Fruit fly (Drosophila melanogaster) whole organism, embryonic: ENCODE data around the gene CG12116.

Experiments used
- Aef1 ChIP-seq: fragments of 200-800 bp; sonication (Bioruptor generic); IDR thresholded peaks from 3 replicates; pipeline ENCODE4 v1.3.6; 2022; ENCODE audit warnings: missing biosample characterization, missing genetic modification characterization
- Atf-2 ChIP-seq: fragments of 200-800 bp; sonication (Bioruptor generic); optimal IDR thresholded peaks from 2 replicates; lab custom pipeline; 2016; ENCODE audit warnings: missing biosample characterization, missing genetic modification characterization
- C15 ChIP-seq: fragments of 200-800 bp; sonication (Bioruptor generic); IDR thresholded peaks from 3 replicates; pipeline ENCODE4 v1.3.6; 2022; ENCODE audit warnings: missing biosample characterization, missing genetic modification characterization
- CG10267 ChIP-seq: fragments of 200-800 bp; sonication (Bioruptor generic); optimal IDR thresholded peaks from 2 replicates; lab custom pipeline; 2018; ENCODE audit warnings: missing biosample characterization, mild to moderate bottlenecking, missing genetic modification characterization, moderate library complexity
- CG10462 ChIP-seq: fragments of 200-800 bp; sonication (Bioruptor generic); optimal IDR thresholded peaks from 2 replicates; lab custom pipeline; 2016; ENCODE audit warnings: missing biosample characterization, missing genetic modification characterization
- CG11093 ChIP-seq: fragments of 200-800 bp; sonication (Bioruptor generic); IDR thresholded peaks from 3 replicates; pipeline ENCODE4 v1.3.6; 2022; ENCODE audit warnings: missing biosample characterization, missing genetic modification characterization
- CG12071 ChIP-seq: fragments of 200-800 bp; sonication (Bioruptor generic); optimal IDR thresholded peaks from 3 replicates; lab custom pipeline; 2018; ENCODE audit warnings: missing biosample characterization, mild to moderate bottlenecking, missing genetic modification characterization
- CG12219 ChIP-seq: fragments of 200-800 bp; sonication (Bioruptor generic); optimal IDR thresholded peaks from 3 replicates; lab custom pipeline; 2018; ENCODE audit warnings: missing biosample characterization, mild to moderate bottlenecking, missing genetic modification characterization
- CG13123 ChIP-seq: fragments of 200-800 bp; sonication (Bioruptor generic); optimal IDR thresholded peaks from 2 replicates; lab custom pipeline; 2016; ENCODE audit warnings: missing biosample characterization, missing genetic modification characterization
- CG13287 ChIP-seq: fragments of 200-800 bp; sonication (Bioruptor generic); IDR thresholded peaks from 2 replicates; pipeline ENCODE4 v1.3.6; 2022; ENCODE audit warnings: missing biosample characterization, missing genetic modification characterization; ENCODE audit not compliant: partially characterized antibody
- CG14860 ChIP-seq: fragments of 200-800 bp; sonication (Bioruptor generic); IDR thresholded peaks from 3 replicates; pipeline ENCODE4 v1.3.6; 2022; ENCODE audit warnings: missing biosample characterization, missing genetic modification characterization; ENCODE audit not compliant: partially characterized antibody
- CG2199 ChIP-seq: fragments of 200-800 bp; sonication (Bioruptor generic); IDR thresholded peaks from 3 replicates; pipeline ENCODE4 v1.3.6; 2022; ENCODE audit warnings: missing biosample characterization, missing genetic modification characterization
- CG31441 ChIP-seq: fragments of 200-800 bp; sonication (Bioruptor generic); IDR thresholded peaks from 2 replicates; pipeline ENCODE4 v1.3.6; 2022; ENCODE audit warnings: missing biosample characterization, missing genetic modification characterization
- CG33557 ChIP-seq: fragments of 200-800 bp; sonication (Bioruptor generic); optimal IDR thresholded peaks from 2 replicates; lab custom pipeline; 2019; ENCODE audit warnings: missing biosample characterization, mild to moderate bottlenecking, missing genetic modification characterization, moderate library complexity
- CG3838 ChIP-seq: fragments of 200-800 bp; sonication (Bioruptor generic); optimal IDR thresholded peaks from 3 replicates; lab custom pipeline; 2016; ENCODE audit warnings: missing biosample characterization, missing genetic modification characterization
- CG6689 ChIP-seq: fragments of 200-800 bp; sonication (Bioruptor generic); IDR thresholded peaks from 2 replicates; pipeline ENCODE4 v1.3.6; 2022; ENCODE audit warnings: missing biosample characterization, missing genetic modification characterization
- CG6813 ChIP-seq: fragments of 200-800 bp; sonication (Bioruptor generic); optimal IDR thresholded peaks from 2 replicates; lab custom pipeline; 2017; ENCODE audit warnings: missing biosample characterization, missing genetic modification characterization, mild to moderate bottlenecking, moderate library complexity, missing genetic modification reagents
- CG7271 ChIP-seq: fragments of 200-800 bp; sonication (Bioruptor generic); optimal IDR thresholded peaks from 2 replicates; lab custom pipeline; 2018; ENCODE audit warnings: missing biosample characterization, mild to moderate bottlenecking, missing genetic modification characterization, moderate library complexity
- CG7786 ChIP-seq: fragments of 200-800 bp; sonication (Bioruptor generic); optimal IDR thresholded peaks from 2 replicates; lab custom pipeline; 2016; ENCODE audit warnings: missing biosample characterization, missing genetic modification characterization
- CG7987 ChIP-seq: fragments of 200-800 bp; sonication (Bioruptor generic); optimal IDR thresholded peaks from 2 replicates; lab custom pipeline; 2018; ENCODE audit warnings: missing biosample characterization, mild to moderate bottlenecking, missing genetic modification characterization, moderate library complexity
- CG8290 ChIP-seq, 3 experiments: fragments of 200-800 bp; sonication (Bioruptor generic); optimal IDR thresholded peaks; 2 replicates each; lab custom pipeline; 2016 to 2019; ENCODE audit warnings: missing biosample characterization in 3 of 3, missing genetic modification characterization in 3 of 3, mild to moderate bottlenecking in 2 of 3, moderate library complexity in 1 of 3
- Dbx ChIP-seq: fragments of 200-800 bp; sonication (Bioruptor generic); IDR thresholded peaks from 3 replicates; pipeline ENCODE4 v1.3.6; 2022; ENCODE audit warnings: missing biosample characterization, missing genetic modification characterization
- Elba2 ChIP-seq: fragments of 200-800 bp; sonication (Bioruptor generic); optimal IDR thresholded peaks from 3 replicates; lab custom pipeline; 2016; ENCODE audit warnings: missing biosample characterization, missing genetic modification characterization
- Fer3 ChIP-seq: fragments of 200-800 bp; sonication (Bioruptor generic); optimal IDR thresholded peaks from 2 replicates; lab custom pipeline; 2018; ENCODE audit warnings: missing biosample characterization, mild to moderate bottlenecking, missing genetic modification characterization, moderate library complexity
- GATAe ChIP-seq: fragments of 200-800 bp; sonication (Bioruptor generic); conservative IDR thresholded peaks from 2 replicates; pipeline ENCODE4 v1.3.6; 2022; ENCODE audit warnings: missing biosample characterization, missing genetic modification characterization
- Gug ChIP-seq: fragments of 200-800 bp; sonication (Bioruptor generic); IDR thresholded peaks from 4 replicates; pipeline ENCODE4 v1.3.6; 2022; ENCODE audit warnings: missing biosample characterization, missing genetic modification characterization
- HmgZ ChIP-seq: fragments of 200-800 bp; sonication (Bioruptor generic); optimal IDR thresholded peaks from 2 replicates; lab custom pipeline; 2018; ENCODE audit warnings: missing biosample characterization, mild to moderate bottlenecking, missing genetic modification characterization
- Hr3 ChIP-seq: fragments of 200-800 bp; sonication (Bioruptor generic); optimal IDR thresholded peaks from 3 replicates; lab custom pipeline; 2016; ENCODE audit warnings: missing biosample characterization, missing genetic modification characterization
- Hr39 ChIP-seq: fragments of >200 bp; optimal IDR thresholded peaks from 2 replicates; lab custom pipeline; 2017
- Mrtf ChIP-seq: fragments of 200-800 bp; sonication (Bioruptor generic); IDR thresholded peaks from 3 replicates; pipeline ENCODE4 v1.3.6; 2022; ENCODE audit warnings: missing biosample characterization, missing genetic modification characterization
- Myb ChIP-seq: fragments of 200-800 bp; sonication (Bioruptor generic); optimal IDR thresholded peaks from 2 replicates; lab custom pipeline; 2016; ENCODE audit warnings: missing biosample characterization, missing genetic modification characterization
- Sry-β ChIP-seq: fragments of 200-800 bp; sonication (Bioruptor generic); optimal IDR thresholded peaks from 2 replicates; lab custom pipeline; 2018; ENCODE audit warnings: missing biosample characterization, mild to moderate bottlenecking, missing genetic modification characterization, moderate library complexity
- Stat92E ChIP-seq, 3 experiments: fragments of >200 bp in 2 of 3; fragments of 200-800 bp in 1 of 3; sonication (Bioruptor generic) in 1 of 3; optimal IDR thresholded peaks; 2 replicates each; lab custom pipeline; 2017 to 2019; ENCODE audit warnings: missing biosample characterization in 3 of 3, missing genetic modification characterization in 3 of 3, mild to moderate bottlenecking in 1 of 3, moderate library complexity in 1 of 3
- Xrp1 ChIP-seq: fragments of 200-800 bp; sonication (Bioruptor generic); IDR thresholded peaks from 2 replicates; pipeline ENCODE4 v1.3.6; 2022; ENCODE audit warnings: missing biosample characterization, missing genetic modification characterization
- bigmax ChIP-seq: fragments of 200-800 bp; sonication (Bioruptor generic); optimal IDR thresholded peaks from 2 replicates; lab custom pipeline; 2018; ENCODE audit warnings: missing biosample characterization, mild to moderate bottlenecking, missing genetic modification characterization
- cwo ChIP-seq: fragments of 200-800 bp; sonication (Bioruptor generic); optimal IDR thresholded peaks from 3 replicates; lab custom pipeline; 2017; ENCODE audit warnings: missing biosample characterization, missing genetic modification characterization, mild to moderate bottlenecking, moderate library complexity, missing genetic modification reagents
- ems ChIP-seq: fragments of 200-800 bp; sonication (Bioruptor generic); optimal IDR thresholded peaks from 3 replicates; lab custom pipeline; 2016; ENCODE audit warnings: missing biosample characterization, missing genetic modification characterization
- en ChIP-seq: fragments of 200-800 bp; sonication (Bioruptor generic); optimal IDR thresholded peaks from 2 replicates; lab custom pipeline; 2016; ENCODE audit warnings: missing biosample characterization, missing genetic modification characterization
- exex ChIP-seq: fragments of 200-800 bp; sonication (Bioruptor generic); optimal IDR thresholded peaks from 4 replicates; lab custom pipeline; 2018; ENCODE audit warnings: missing biosample characterization, mild to moderate bottlenecking, missing genetic modification characterization, moderate library complexity
- gro ChIP-seq: fragments of 200-800 bp; sonication (Bioruptor generic); optimal IDR thresholded peaks from 2 replicates; lab custom pipeline; 2016; ENCODE audit warnings: missing biosample characterization, missing genetic modification characterization
- lola ChIP-seq, 3 experiments: fragments of >200 bp in 2 of 3; fragments of 200-800 bp in 1 of 3; sonication (Bioruptor generic) in 1 of 3; optimal IDR thresholded peaks; 2 replicates each; lab custom pipeline; 2017 to 2019; ENCODE audit warnings: missing biosample characterization in 3 of 3, missing genetic modification characterization in 3 of 3, mild to moderate bottlenecking in 1 of 3, moderate library complexity in 1 of 3
- mam ChIP-seq: fragments of 200-800 bp; sonication (Bioruptor generic); optimal IDR thresholded peaks from 3 replicates; lab custom pipeline; 2016; ENCODE audit warnings: missing biosample characterization, missing genetic modification characterization
- onecut ChIP-seq: fragments of 200-800 bp; sonication (Bioruptor generic); IDR thresholded peaks from 2 replicates; pipeline ENCODE4 v1.3.6; 2022; ENCODE audit warnings: missing biosample characterization, missing genetic modification characterization
- p53 ChIP-seq: fragments of 200-800 bp; sonication (Bioruptor generic); optimal IDR thresholded peaks from 2 replicates; lab custom pipeline; 2016; ENCODE audit warnings: missing biosample characterization, missing genetic modification characterization
- shn ChIP-seq: fragments of 200-800 bp; sonication (Bioruptor generic); optimal IDR thresholded peaks from 3 replicates; lab custom pipeline; 2016; ENCODE audit warnings: missing biosample characterization, missing genetic modification characterization
- slp2 ChIP-seq: fragments of 200-800 bp; sonication (Bioruptor generic); optimal IDR thresholded peaks from 2 replicates; lab custom pipeline; 2016; ENCODE audit warnings: missing biosample characterization, missing genetic modification characterization
- trem ChIP-seq: fragments of 200-800 bp; optimal IDR thresholded peaks from 3 replicates; lab custom pipeline; 2019; ENCODE audit warnings: missing biosample characterization, mild to moderate bottlenecking, missing genetic modification characterization, moderate library complexity
- vvl ChIP-seq: fragments of 200-800 bp; sonication (Bioruptor generic); IDR thresholded peaks from 2 replicates; pipeline ENCODE4 v1.3.6; 2022; ENCODE audit warnings: missing biosample characterization, missing genetic modification characterization
- zen2 ChIP-seq: fragments of 200-800 bp; sonication (Bioruptor generic); IDR thresholded peaks from 3 replicates; pipeline ENCODE4 v1.3.6; 2022; ENCODE audit warnings: missing biosample characterization, missing genetic modification characterization; ENCODE audit not compliant: partially characterized antibody

The CG12116 gene

dm6 chrX:8444883-8445572 is 23.8 kb downstream of the CG12116 start (continued):
- TF ChIP-seq CG10267 (tag; lab: Kevin White, UChicago) (peak; percentile 77), CG12219 (GFP tag; lab: Kevin White, UChicago) (no peak), GATAe (0 out of 2 replicates have a peak, but pooled peaks have one; percentile 17), shn (GFP tag; lab: Kevin White, UChicago) (no peak), CG3838 (no peak), cwo (peak; percentile 11), CG14860 (no peak), Stat92E (GFP tag; optimal IDR thresholded peaks at IDR 0.05; lab: Kevin White, UChicago) (no peak), CG6813 (GFP tag; lab: Kevin White, UChicago) (no peak), CG10462 (GFP tag; lab: Kevin White, UChicago) (no peak), Hr39 (no peak), CG33557 (GFP tag; lab: Kevin White, UChicago) (peak; percentile 68), Elba2 (no peak), C15 (no peak), Myb (no peak), gro (GFP tag; lab: Kevin White, UChicago) (no peak), CG8290 (GFP tag; optimal IDR thresholded peaks at IDR 0.05; lab: Kevin White, UChicago) (no peak), CG8290 (tag; optimal IDR thresholded peaks at IDR 0.05; lab: Kevin White, UChicago) (peak in 1 of 2 experiments; percentile 76), lola (GFP tag; optimal IDR thresholded peaks at IDR 0.05; lab: Kevin White, UChicago) (peak in 1 of 3 experiments; percentile 83), HmgZ (tag; lab: Kevin White, UChicago) (peak; percentile 33), Atf-2 (no peak), CG13287 (GFP tag; lab: Robert Waterston, UW) (no peak), onecut (no peak), CG11093 (GFP tag; lab: Robert Waterston, UW) (no peak), Gug (GFP tag; lab: Robert Waterston, UW) (no peak), CG31441 (peak; percentile 83), CG2199 (0 out of 3 replicates have a peak, but pooled peaks have one; percentile 30), Mrtf (GFP tag; lab: Robert Waterston, UW) (no peak), exex (tag; lab: Kevin White, UChicago) (peak; percentile 84), Fer3 (peak; percentile 21), CG6689 (peak; percentile 62; the same call in 1 of the 2 replicates), ems (no peak), Hr3 (peak; percentile 45), CG13123 (GFP tag; lab: Kevin White, UChicago) (no peak), Aef1 (no peak), mam (GFP tag; lab: Kevin White, UChicago) (no peak), trem (tag; lab: Kevin White, UChicago) (peak; percentile 74), CG7987 (GFP tag; lab: Kevin White, UChicago) (no peak), vvl (GFP tag; lab: Robert Waterston, UW) (peak; percentile 36; the same call in 1 of the 2 replicates), Xrp1 (peak; percentile 66), zen2 (GFP tag; lab: Robert Waterston, UW) (no peak), CG7786 (GFP tag; lab: Kevin White, UChicago) (no peak), slp2 (GFP tag; lab: Kevin White, UChicago) (no peak), Dbx (GFP tag; lab: Robert Waterston, UW) (0 out of 3 replicates have a peak, but pooled peaks have one; percentile 19), CG12071 (GFP tag; lab: Kevin White, UChicago) (no peak), Sry-β (GFP tag; lab: Kevin White, UChicago) (no peak), p53 (no peak), en (GFP tag; lab: Kevin White, UChicago) (no peak), CG7271 (peak; percentile 23), bigmax (GFP tag; lab: Kevin White, UChicago) (no peak)
